Fruit fly (Drosophila melanogaster) whole organism, embryonic: ENCODE data around the gene HipHop.

ENCODE experiments used
- CG10209 ChIP-seq: fragments of 200-800 bp; sonication (Bioruptor generic); optimal IDR thresholded peaks from 3 replicates; lab custom pipeline; 2017; ENCODE audit warnings: missing biosample characterization, mild to moderate bottlenecking, missing genetic modification characterization, missing genetic modification reagents
- CG10979 ChIP-seq: fragments of 200-800 bp; sonication (Bioruptor generic); optimal IDR thresholded peaks from 2 replicates; lab custom pipeline; 2018; ENCODE audit warnings: missing biosample characterization, mild to moderate bottlenecking, missing genetic modification characterization, moderate library complexity
- CG13296 ChIP-seq: fragments of 200-800 bp; sonication (Bioruptor generic); optimal IDR thresholded peaks from 3 replicates; lab custom pipeline; 2018; ENCODE audit warnings: missing biosample characterization, mild to moderate bottlenecking, missing genetic modification characterization
- CG13894 ChIP-seq: fragments of 200-800 bp; sonication (Bioruptor generic); optimal IDR thresholded peaks from 3 replicates; lab custom pipeline; 2018; ENCODE audit warnings: missing biosample characterization, mild to moderate bottlenecking, missing genetic modification characterization, moderate library complexity
- CG14014 ChIP-seq: fragments of 200-800 bp; sonication (Bioruptor generic); IDR thresholded peaks from 2 replicates; pipeline ENCODE4 v1.3.6; 2022; ENCODE audit warnings: missing biosample characterization, missing genetic modification characterization
- CG15011 ChIP-seq: fragments of 200-800 bp; sonication (Bioruptor generic); optimal IDR thresholded peaks from 3 replicates; lab custom pipeline; 2018; ENCODE audit warnings: missing biosample characterization, mild to moderate bottlenecking, missing genetic modification characterization
- CG15073 ChIP-seq: fragments of 200-800 bp; sonication (Bioruptor generic); optimal IDR thresholded peaks from 2 replicates; lab custom pipeline; 2016; ENCODE audit warnings: missing biosample characterization, missing genetic modification characterization
- CG15601 ChIP-seq: fragments of 200-800 bp; sonication (Bioruptor generic); optimal IDR thresholded peaks from 3 replicates; lab custom pipeline; 2019; ENCODE audit warnings: missing biosample characterization, mild to moderate bottlenecking, missing genetic modification characterization, moderate library complexity
- CG16815 ChIP-seq: fragments of 200-800 bp; sonication (Bioruptor generic); optimal IDR thresholded peaks from 3 replicates; lab custom pipeline; 2017; ENCODE audit warnings: missing biosample characterization, mild to moderate bottlenecking, missing genetic modification characterization
- CG17612 ChIP-seq: fragments of 200-800 bp; sonication (Bioruptor generic); IDR thresholded peaks from 2 replicates; pipeline ENCODE4 v1.3.6; 2022; ENCODE audit warnings: missing biosample characterization, missing genetic modification characterization
- CG18011 ChIP-seq: fragments of 200-800 bp; sonication (Bioruptor generic); optimal IDR thresholded peaks from 2 replicates; lab custom pipeline; 2017; ENCODE audit warnings: missing biosample characterization, missing genetic modification characterization, mild to moderate bottlenecking, moderate library complexity, missing genotype
- CG30403 ChIP-seq: fragments of 200-800 bp; sonication (Bioruptor generic); optimal IDR thresholded peaks from 3 replicates; lab custom pipeline; 2016; ENCODE audit warnings: missing biosample characterization, missing genetic modification characterization
- CG31441 ChIP-seq: fragments of 200-800 bp; sonication (Bioruptor generic); IDR thresholded peaks from 2 replicates; pipeline ENCODE4 v1.3.6; 2022; ENCODE audit warnings: missing biosample characterization, missing genetic modification characterization
- CG4328 ChIP-seq: fragments of 200-800 bp; sonication (Bioruptor generic); optimal IDR thresholded peaks from 3 replicates; lab custom pipeline; 2017; ENCODE audit warnings: missing biosample characterization, missing genetic modification reagents, missing genetic modification characterization
- CG43689 ChIP-seq: fragments of 200-800 bp; sonication (Bioruptor generic); IDR thresholded peaks from 2 replicates; pipeline ENCODE4 v1.3.6; 2022; ENCODE audit warnings: missing biosample characterization, missing genetic modification characterization
- CG4707 ChIP-seq: fragments of 200-800 bp; sonication (Bioruptor generic); optimal IDR thresholded peaks from 2 replicates; lab custom pipeline; 2018; ENCODE audit warnings: missing biosample characterization, mild to moderate bottlenecking, missing genetic modification characterization, moderate library complexity
- CG4820 ChIP-seq: fragments of 200-800 bp; sonication (Bioruptor generic); optimal IDR thresholded peaks from 3 replicates; lab custom pipeline; 2016; ENCODE audit warnings: missing biosample characterization, missing genetic modification characterization
- CG6813 ChIP-seq: fragments of 200-800 bp; sonication (Bioruptor generic); optimal IDR thresholded peaks from 2 replicates; lab custom pipeline; 2017; ENCODE audit warnings: missing biosample characterization, missing genetic modification characterization, mild to moderate bottlenecking, moderate library complexity, missing genetic modification reagents
- CG8281 ChIP-seq: fragments of 200-800 bp; sonication (Bioruptor generic); optimal IDR thresholded peaks from 2 replicates; lab custom pipeline; 2018; ENCODE audit warnings: missing biosample characterization, mild to moderate bottlenecking, missing genetic modification characterization, moderate library complexity
- CG8290 ChIP-seq, 3 experiments: fragments of 200-800 bp; sonication (Bioruptor generic); optimal IDR thresholded peaks; 2 replicates each; lab custom pipeline; 2016 to 2019; ENCODE audit warnings: missing biosample characterization in 3 of 3, missing genetic modification characterization in 3 of 3, mild to moderate bottlenecking in 2 of 3, moderate library complexity in 1 of 3
- Dll ChIP-seq: fragments of 200-800 bp; sonication (Bioruptor generic); IDR thresholded peaks from 4 replicates; pipeline ENCODE4 v1.3.6; 2022; ENCODE audit warnings: missing biosample characterization, missing genetic modification characterization; ENCODE audit not compliant: partially characterized antibody
- Dref ChIP-seq: fragments of 200-800 bp; sonication (Bioruptor generic); IDR thresholded peaks from 2 replicates; pipeline ENCODE4 v1.3.6; 2022; ENCODE audit warnings: missing biosample characterization, missing genetic modification characterization
- HLH4C ChIP-seq: fragments of 200-800 bp; sonication (Bioruptor generic); IDR thresholded peaks from 3 replicates; pipeline ENCODE4 v1.3.6; 2022; ENCODE audit warnings: missing biosample characterization, missing genetic modification characterization; ENCODE audit not compliant: partially characterized antibody
- HmgD ChIP-seq: fragments of 200-800 bp; sonication (Bioruptor generic); optimal IDR thresholded peaks from 3 replicates; lab custom pipeline; 2016; ENCODE audit warnings: missing biosample characterization, missing genetic modification characterization
- MBD-R2 ChIP-seq: fragments of 200-800 bp; sonication (Bioruptor generic); IDR thresholded peaks from 2 replicates; pipeline ENCODE4 v1.3.6; 2022; ENCODE audit warnings: missing biosample characterization, missing genetic modification characterization
- MESR4 ChIP-seq: fragments of 200-800 bp; sonication (Bioruptor generic); optimal IDR thresholded peaks from 2 replicates; lab custom pipeline; 2018; ENCODE audit warnings: missing biosample characterization, mild to moderate bottlenecking, missing genetic modification characterization, moderate library complexity
- Mad ChIP-seq: fragments of 200-800 bp; sonication (Bioruptor generic); optimal IDR thresholded peaks from 2 replicates; lab custom pipeline; 2016; ENCODE audit warnings: missing biosample characterization, missing genetic modification characterization
- Oli ChIP-seq: fragments of 200-800 bp; sonication (Bioruptor generic); optimal IDR thresholded peaks from 2 replicates; lab custom pipeline; 2018; ENCODE audit warnings: missing biosample characterization, mild to moderate bottlenecking, missing genetic modification characterization, moderate library complexity
- Tbp ChIP-seq: fragments of >200 bp; optimal IDR thresholded peaks from 2 replicates; lab custom pipeline; 2018; ENCODE audit warnings: missing biosample characterization, missing genetic modification characterization
- bbx ChIP-seq: fragments of 200-800 bp; sonication (Bioruptor generic); IDR thresholded peaks from 2 replicates; pipeline ENCODE4 v1.3.6; 2022; ENCODE audit warnings: missing biosample characterization, missing genetic modification characterization; ENCODE audit not compliant: partially characterized antibody
- caup ChIP-seq: fragments of 200-800 bp; sonication (Bioruptor generic); optimal IDR thresholded peaks from 3 replicates; lab custom pipeline; 2017; ENCODE audit warnings: missing biosample characterization, mild to moderate bottlenecking, missing genetic modification characterization, moderate library complexity; ENCODE audit not compliant: severe bottlenecking
- chif ChIP-seq, 2 experiments: fragments of 200-800 bp; sonication (Bioruptor generic); optimal IDR thresholded peaks; 3 replicates each; lab custom pipeline; 2016; ENCODE audit warnings: missing biosample characterization in 2 of 2, missing genetic modification characterization in 2 of 2
- chinmo ChIP-seq: fragments of 200-800 bp; sonication (Bioruptor generic); IDR thresholded peaks from 4 replicates; pipeline ENCODE4 v1.3.6; 2022; ENCODE audit warnings: missing biosample characterization, missing genetic modification characterization; ENCODE audit not compliant: partially characterized antibody
- crol ChIP-seq: fragments of 200-800 bp; sonication (Bioruptor generic); IDR thresholded peaks from 2 replicates; pipeline ENCODE4 v1.3.6; 2022; ENCODE audit warnings: missing biosample characterization, missing genetic modification characterization
- dan ChIP-seq: fragments of 200-800 bp; sonication (Bioruptor generic); IDR thresholded peaks from 2 replicates; pipeline ENCODE4 v1.3.6; 2022; ENCODE audit warnings: missing biosample characterization, missing genetic modification characterization
- dimm ChIP-seq: fragments of 200-800 bp; sonication (Bioruptor generic); IDR thresholded peaks from 2 replicates; pipeline ENCODE4 v1.3.6; 2022; ENCODE audit warnings: missing biosample characterization, missing genetic modification characterization
- ewg ChIP-seq: fragments of 200-800 bp; sonication (Bioruptor generic); optimal IDR thresholded peaks from 3 replicates; lab custom pipeline; 2017; ENCODE audit warnings: mild to moderate bottlenecking, missing biosample characterization, missing genetic modification reagents, missing genetic modification characterization
- exex ChIP-seq: fragments of 200-800 bp; sonication (Bioruptor generic); optimal IDR thresholded peaks from 4 replicates; lab custom pipeline; 2018; ENCODE audit warnings: missing biosample characterization, mild to moderate bottlenecking, missing genetic modification characterization, moderate library complexity
- grn ChIP-seq: fragments of 200-800 bp; sonication (Bioruptor generic); optimal IDR thresholded peaks from 3 replicates; lab custom pipeline; 2017; ENCODE audit warnings: missing biosample characterization, missing genetic modification characterization
- gsb ChIP-seq: fragments of 200-800 bp; sonication (Bioruptor generic); IDR thresholded peaks from 2 replicates; pipeline ENCODE4 v1.3.6; 2022; ENCODE audit warnings: missing biosample characterization, missing genetic modification characterization
- gt ChIP-seq: fragments of 200-800 bp; sonication (Bioruptor generic); IDR thresholded peaks from 2 replicates; pipeline ENCODE4 v1.3.6; 2022; ENCODE audit warnings: missing biosample characterization, missing genetic modification characterization
- inv ChIP-seq: fragments of 200-800 bp; sonication (Bioruptor generic); IDR thresholded peaks from 2 replicates; pipeline ENCODE4 v1.3.6; 2022; ENCODE audit warnings: missing biosample characterization, missing genetic modification characterization; ENCODE audit not compliant: partially characterized antibody
- kah ChIP-seq: fragments of 200-800 bp; sonication (Bioruptor generic); optimal IDR thresholded peaks from 2 replicates; lab custom pipeline; 2018; ENCODE audit warnings: missing biosample characterization, mild to moderate bottlenecking, missing genetic modification characterization
- nmo ChIP-seq: fragments of 200-800 bp; sonication (Bioruptor generic); optimal IDR thresholded peaks from 2 replicates; lab custom pipeline; 2018; ENCODE audit warnings: missing biosample characterization, mild to moderate bottlenecking, missing genetic modification characterization, moderate library complexity
- pita ChIP-seq: fragments of 200-800 bp; sonication (Bioruptor generic); optimal IDR thresholded peaks from 2 replicates; lab custom pipeline; 2017; ENCODE audit warnings: missing biosample characterization, mild to moderate bottlenecking, missing genetic modification characterization
- pros ChIP-seq: fragments of 200-800 bp; sonication (Bioruptor generic); optimal IDR thresholded peaks from 3 replicates; lab custom pipeline; 2019; ENCODE audit warnings: missing biosample characterization, mild to moderate bottlenecking, missing genetic modification characterization, moderate library complexity
- sens ChIP-seq: fragments of 200-800 bp; sonication (Bioruptor generic); peaks from one replicate; lab custom pipeline; 2016; ENCODE audit warnings: missing biosample characterization, missing genetic modification characterization
- sima ChIP-seq: fragments of 200-800 bp; sonication (Bioruptor generic); optimal IDR thresholded peaks from 2 replicates; lab custom pipeline; 2016; ENCODE audit warnings: missing biosample characterization, missing genetic modification characterization
- tx ChIP-seq: fragments of 200-800 bp; sonication (Bioruptor generic); optimal IDR thresholded peaks from 2 replicates; lab custom pipeline; 2016; ENCODE audit warnings: missing biosample characterization, missing genetic modification characterization
- usp ChIP-seq: fragments of >200 bp; optimal IDR thresholded peaks from 2 replicates; lab custom pipeline; 2017; ENCODE audit warnings: missing biosample characterization, missing genetic modification characterization
- yki ChIP-seq: fragments of >200 bp; optimal IDR thresholded peaks from 3 replicates; lab custom pipeline; 2018

The HipHop gene

DNA sequence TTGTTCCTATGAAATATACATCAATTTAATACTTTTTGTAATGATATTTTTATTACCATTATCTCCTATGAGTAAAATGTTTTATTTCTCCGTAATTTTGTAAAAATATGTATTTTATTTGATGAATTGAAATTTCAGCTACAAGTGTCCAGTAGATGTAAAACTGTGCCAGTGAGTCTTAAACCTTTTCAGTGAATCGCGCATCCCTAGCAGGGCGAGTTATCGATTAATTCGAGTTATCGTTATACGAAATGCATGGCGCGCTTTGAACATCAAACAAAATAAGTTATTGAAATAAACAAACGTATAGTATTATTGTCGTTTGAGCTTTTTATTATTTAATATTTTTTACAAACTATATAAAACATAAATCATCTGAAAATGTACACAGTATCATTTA, 7.3 kb downstream of the HipHop start (continued):
- TF ChIP-seq CG18011 (GFP tag; lab: Kevin White, UChicago) (no peak), HLH4C (peak; percentile 78), CG8281 (tag; lab: Kevin White, UChicago) (no peak), Dll (GFP tag; lab: Robert Waterston, UW) (peak; percentile 67; the same call in 3 of the 4 replicates), chif (GFP tag; optimal IDR thresholded peaks at IDR 0.05; lab: Kevin White, UChicago) (no peak), CG10979 (no peak), CG43689 (GFP tag; lab: Robert Waterston, UW) (no peak), Mad (GFP tag; lab: Kevin White, UChicago) (peak; percentile 2), HmgD (GFP tag; lab: Kevin White, UChicago) (no peak), crol (no peak), CG6813 (no peak), sens (GFP tag; lab: Kevin White, UChicago) (peak; percentile 43), inv (no peak), sima (no peak), bbx (GFP tag; lab: Robert Waterston, UW) (peak; percentile 74), gt (no peak), Oli (tag; lab: Kevin White, UChicago) (no peak), CG8290 (GFP tag; optimal IDR thresholded peaks at IDR 0.05; lab: Kevin White, UChicago) (no peak), CG8290 (tag; optimal IDR thresholded peaks at IDR 0.05; lab: Kevin White, UChicago) (peak in 1 of 2 experiments; percentile 62), CG16815 (GFP tag; lab: Kevin White, UChicago) (no peak), chinmo (GFP tag; lab: Robert Waterston, UW) (peak; percentile 69; the same call in 1 of the 4 replicates), pita (GFP tag; lab: Kevin White, UChicago) (no peak), caup (GFP tag; lab: Kevin White, UChicago) (no peak), Tbp (no peak), grn (GFP tag; lab: Kevin White, UChicago) (no peak), CG15601 (tag; lab: Kevin White, UChicago) (no peak), dimm (GFP tag; lab: Robert Waterston, UW) (no peak), CG30403 (GFP tag; lab: Kevin White, UChicago) (no peak), CG17612 (GFP tag; lab: Robert Waterston, UW) (no peak), MBD-R2 (GFP tag; lab: Robert Waterston, UW) (peak; percentile 28; the same call in 1 of the 2 replicates), tx (GFP tag; lab: Kevin White, UChicago) (no peak), nmo (GFP tag; lab: Kevin White, UChicago) (peak; percentile 24), usp (GFP tag; lab: Kevin White, UChicago) (no peak), CG13894 (no peak), Dref (GFP tag; lab: Robert Waterston, UW) (peak; percentile 98), CG4707 (GFP tag; lab: Kevin White, UChicago) (no peak), MESR4 (GFP tag; lab: Kevin White, UChicago) (no peak), CG4820 (GFP tag; lab: Kevin White, UChicago) (no peak), exex (tag; lab: Kevin White, UChicago) (no peak), ewg (GFP tag; lab: Kevin White, UChicago) (no peak), gsb (GFP tag; lab: Robert Waterston, UW) (no peak), CG10209 (no peak), CG4328 (GFP tag; lab: Kevin White, UChicago) (no peak), yki (lab: Kevin White, UChicago) (no peak), CG31441 (GFP tag; lab: Robert Waterston, UW) (no peak), dan (no peak), CG13296 (no peak), CG14014 (GFP tag; lab: Robert Waterston, UW) (no peak), CG15011 (no peak), pros (no peak), CG15073 (GFP tag; lab: Kevin White, UChicago) (no peak), kah (GFP tag; lab: Kevin White, UChicago) (peak; percentile 99)
